Worm (Caenorhabditis elegans) whole organism, midembryonic: Measurements from ENCODE around the gene rpl-3.
A peak's percentile ranks its signal among the peaks of the same experiment; 100 is the strongest.
"Not testable (repeated sequence)": the region's sequence is repeated elsewhere in the genome, so short reads cannot be mapped to it uniquely, and the experiment has no call there.

ENCODE experiments used
- T22C8.4 ChIP-seq: fragments of 200-800 bp; sonication (Bioruptor generic); IDR thresholded peaks from 2 replicates; pipeline ENCODE4 v1.3.6; 2022; ENCODE audit warnings: missing genetic modification characterization, missing compliant biosample characterization
- cog-1 ChIP-seq: sonication (generic microtip); optimal IDR thresholded peaks from 2 replicates; lab custom pipeline; 2016; ENCODE audit warnings: missing genetic modification characterization, missing compliant biosample characterization
- flt-1 ChIP-seq: fragments of 200-800 bp; sonication (Bioruptor generic); IDR thresholded peaks from 2 replicates; pipeline ENCODE4 v1.3.6; 2022; ENCODE audit warnings: missing genetic modification characterization, missing compliant biosample characterization
- klf-2 ChIP-seq: fragments of 200-800 bp; sonication (Bioruptor generic); conservative IDR thresholded peaks from 2 replicates; pipeline ENCODE4 v1.3.6; 2022; ENCODE audit warnings: missing genetic modification reagents, missing genetic modification characterization, missing compliant biosample characterization
- med-1 ChIP-seq: sonication (generic microtip); optimal IDR thresholded peaks from 2 replicates; lab custom pipeline; 2017; ENCODE audit warnings: missing genetic modification characterization, mild to moderate bottlenecking, missing compliant biosample characterization, antibody characterized with exemption, missing genetic modification reagents; ENCODE audit not compliant: insufficient read depth
- ref-1 ChIP-seq: fragments of 200-800 bp; sonication (Bioruptor generic); conservative IDR thresholded peaks from 2 replicates; pipeline ENCODE4 v1.3.6; 2022; ENCODE audit warnings: missing genetic modification reagents, missing genetic modification characterization, missing compliant biosample characterization
- tab-1 ChIP-seq: fragments of 200-800 bp; sonication (Bioruptor generic); IDR thresholded peaks from 2 replicates; pipeline ENCODE4 v1.3.6; 2022; ENCODE audit warnings: missing genetic modification characterization, missing compliant biosample characterization
- ztf-23 ChIP-seq: fragments of 200-800 bp; sonication (Bioruptor generic); IDR thresholded peaks from 2 replicates; pipeline ENCODE4 v1.3.6; 2022; ENCODE audit warnings: missing genetic modification reagents, missing genetic modification characterization, missing compliant biosample characterization
- ztf-29 ChIP-seq: fragments of 200-800 bp; sonication (Bioruptor generic); IDR thresholded peaks from 2 replicates; pipeline ENCODE4 v1.3.6; 2022; ENCODE audit warnings: missing genetic modification reagents, missing genetic modification characterization, missing compliant biosample characterization

rpl-3 gene

DNA sequence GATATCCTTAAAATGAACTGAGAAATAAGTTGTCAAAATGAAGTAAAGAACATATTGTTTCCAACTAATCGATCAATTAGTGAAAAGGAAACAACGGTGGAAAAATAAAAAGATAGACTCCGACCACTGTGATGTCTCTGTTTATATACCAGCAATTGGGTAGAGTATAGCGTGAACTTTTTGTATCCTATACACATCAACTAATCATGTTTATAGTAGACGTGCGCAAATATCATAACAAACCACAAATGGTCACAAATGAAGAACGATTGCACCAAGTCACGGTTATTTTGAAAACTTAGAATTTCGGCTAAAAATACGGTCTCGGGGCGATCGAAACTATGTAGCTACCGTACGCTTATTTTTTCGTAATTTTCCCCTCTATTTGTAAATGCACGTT, 28.0 kb upstream of the rpl-3 start, which contains the start of gene cyp-25A3:
Gene cyp-25A3, minus strand, starts transcription at position 101 of the 400 bp plus-strand sequence.
- TF ChIP-seq cog-1 (tag; lab: Kevin White, UChicago) (no peak), flt-1 (GFP tag; lab: Robert Waterston, UW) (no peak), med-1 (GFP tag; lab: Kevin White, UChicago) (no peak), T22C8.4 (no peak), klf-2 (GFP tag; lab: Robert Waterston, UW) (no peak), ref-1 (GFP tag; lab: Robert Waterston, UW) (no peak), ztf-29 (GFP tag; lab: Robert Waterston, UW) (no peak), tab-1 (GFP tag; lab: Robert Waterston, UW) (no peak), ztf-23 (GFP tag; lab: Robert Waterston, UW) (no peak)

DNA sequence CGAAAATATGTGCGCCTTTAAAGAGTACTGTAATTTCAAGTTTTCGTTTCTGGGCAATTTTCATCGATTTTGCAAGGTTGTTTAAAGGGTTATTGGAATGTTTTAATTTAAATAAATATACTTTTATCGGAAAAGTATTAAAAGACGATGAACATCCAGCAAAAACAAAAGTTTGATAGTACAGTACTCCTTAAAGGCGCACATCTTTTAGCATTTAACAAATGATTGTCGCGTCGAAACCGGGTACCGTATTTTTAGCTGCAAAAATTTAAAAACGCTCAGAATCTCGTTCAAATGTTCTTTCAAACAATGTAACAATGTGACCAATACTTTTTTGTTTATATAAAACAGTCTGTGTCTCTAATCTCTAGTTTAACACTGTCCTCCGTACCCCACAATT, 27.4 kb upstream of the rpl-3 start, which contains the start of gene C36A4.11:
Gene C36A4.11, plus strand, starts transcription at position 301 of the 400 bp plus-strand sequence.
- TF ChIP-seq ztf-29, ztf-23, tab-1 (GFP tag; lab: Robert Waterston, UW): not testable (repeated sequence)

- TF ChIP-seq ref-1 (GFP tag; lab: Robert Waterston, UW); klf-2 (GFP tag; lab: Robert Waterston, UW); med-1 (GFP tag; lab: Kevin White, UChicago): not testable (repeated sequence)
These were observed 24.1 kb upstream of the rpl-3 start, which contains the start of gene C36A4.4 for ce11 chrIII:3843514-3843913. TSS of gene C36A4.4 (minus strand) at chrIII:3843614.

DNA sequence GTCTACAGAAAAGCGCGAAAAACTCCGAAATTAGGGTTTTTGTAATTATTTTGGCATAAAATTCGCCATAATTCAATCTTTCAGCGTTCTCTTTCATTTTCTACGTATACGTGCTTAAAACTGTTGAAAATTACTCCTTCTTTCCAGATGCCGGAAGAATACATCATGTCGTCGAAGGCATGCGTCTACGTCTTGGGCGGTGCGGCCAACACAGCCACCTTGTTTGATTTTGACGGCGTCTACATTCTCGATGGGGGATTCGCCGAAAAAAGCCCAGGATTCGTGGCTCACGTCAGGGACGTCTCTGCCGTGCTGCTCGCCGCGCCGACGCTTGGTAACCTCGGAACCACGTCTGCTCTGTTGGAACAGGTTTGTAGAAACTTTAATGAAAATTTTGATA, 22.9 kb upstream of the rpl-3 start, which contains the start of gene maph-1.3:
Gene maph-1.3, plus strand, starts transcription at position 148 of the 400 bp plus-strand sequence.
- TF ChIP-seq tab-1 (GFP tag; lab: Robert Waterston, UW); flt-1 (GFP tag; lab: Robert Waterston, UW); med-1 (GFP tag; lab: Kevin White, UChicago): not testable (repeated sequence)

- 0 out of 2 replicates have a peak, but pooled peaks have one; percentile 13 for TF ChIP-seq T22C8.4
These were observed 21.9 kb upstream of the rpl-3 start for ce11 chrIII:3845708-3846107.

DNA sequence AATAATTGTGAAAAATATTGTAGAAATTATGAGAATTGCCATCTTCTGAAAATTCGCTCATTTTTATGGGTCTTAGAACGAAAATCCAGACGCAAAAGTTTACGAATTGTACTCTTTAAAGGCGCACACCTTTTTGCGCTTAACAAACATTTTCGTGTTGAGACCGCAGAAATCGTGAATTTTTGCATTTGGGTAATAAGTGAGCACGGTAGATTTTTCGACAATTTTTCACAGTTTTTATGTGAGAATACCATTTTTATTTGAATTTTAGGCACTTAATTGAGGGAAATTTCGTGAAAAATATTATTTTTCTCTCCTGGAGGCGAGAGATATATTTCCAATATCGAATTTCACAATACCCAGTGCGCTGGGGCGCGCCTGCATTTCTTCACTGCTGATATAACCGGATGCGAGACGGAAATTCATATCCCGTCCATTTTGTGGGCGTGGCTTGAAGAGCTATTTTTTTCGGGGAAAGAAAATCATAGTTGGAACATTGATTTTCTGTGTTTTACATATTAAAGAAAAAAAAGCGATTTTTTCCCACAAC, 15.5 kb upstream of the rpl-3 start, which contains the start of gene cyp-25A4:
Gene cyp-25A4, minus strand, starts transcription at position 51 of the 550 bp plus-strand sequence.
- TF ChIP-seq flt-1 (GFP tag; lab: Robert Waterston, UW), result 0 out of 2 replicates have a peak, but pooled peaks have one; percentile 36

ce11 chrIII:3854868-3855267, 12.8 kb upstream of the rpl-3 start:
- peak; percentile 72 for TF ChIP-seq flt-1 (GFP tag; lab: Robert Waterston, UW)
- TF ChIP-seq ztf-23 (GFP tag; lab: Robert Waterston, UW), result peak; percentile 85
- 0 out of 2 replicates have a peak, but pooled peaks have one; percentile 57 for TF ChIP-seq klf-2 (GFP tag; lab: Robert Waterston, UW)

ce11 chrIII:3857007-3857406, 10.6 kb upstream of the rpl-3 start:
- peak; percentile 54; the same call in 1 of the 2 replicates for TF ChIP-seq ztf-23 (GFP tag; lab: Robert Waterston, UW)

DNA sequence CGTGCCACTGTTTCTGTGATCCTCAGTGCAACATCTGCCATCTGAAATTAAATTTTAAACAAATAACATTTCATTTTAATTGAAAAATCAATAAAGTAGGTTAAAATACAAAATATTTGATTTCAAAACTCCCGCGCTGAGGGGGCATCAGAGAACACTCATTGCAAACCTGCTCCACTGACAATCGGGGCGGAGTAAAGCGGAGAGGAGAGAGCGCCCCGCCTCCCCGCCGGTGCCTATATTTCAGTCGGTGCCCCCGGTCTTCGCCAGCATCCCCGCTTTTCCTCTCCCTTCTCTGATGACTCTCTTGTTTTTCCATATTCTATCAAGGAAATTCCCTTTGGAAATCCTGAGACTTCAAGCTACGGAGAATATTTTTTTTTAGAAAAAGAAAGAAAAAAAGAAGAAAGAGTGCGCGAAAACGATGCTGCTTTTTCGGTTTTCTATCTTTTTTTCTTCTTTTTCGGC, 4.7 kb upstream of the rpl-3 start, which contains the start of gene brc-1:
Gene brc-1, minus strand, starts transcription at position 51 of the 468 bp plus-strand sequence.
- TF ChIP-seq cog-1 (tag; lab: Kevin White, UChicago), result peak; percentile 42
- no peak for TF ChIP-seq med-1 (GFP tag; lab: Kevin White, UChicago)
- peak; percentile 71; the same call in 1 of the 2 replicates for TF ChIP-seq ztf-23 (GFP tag; lab: Robert Waterston, UW)
- TF ChIP-seq klf-2 (GFP tag; lab: Robert Waterston, UW), result no peak
- peak; percentile 55; the same call in 1 of the 2 replicates for TF ChIP-seq flt-1 (GFP tag; lab: Robert Waterston, UW)
- peak; percentile 29; the same call in 1 of the 2 replicates for TF ChIP-seq tab-1 (GFP tag; lab: Robert Waterston, UW)
- no peak for TF ChIP-seq ztf-29 (GFP tag; lab: Robert Waterston, UW)
- TF ChIP-seq ref-1 (GFP tag; lab: Robert Waterston, UW), result no peak
- peak; percentile 54; the same call in 1 of the 2 replicates for TF ChIP-seq T22C8.4

DNA sequence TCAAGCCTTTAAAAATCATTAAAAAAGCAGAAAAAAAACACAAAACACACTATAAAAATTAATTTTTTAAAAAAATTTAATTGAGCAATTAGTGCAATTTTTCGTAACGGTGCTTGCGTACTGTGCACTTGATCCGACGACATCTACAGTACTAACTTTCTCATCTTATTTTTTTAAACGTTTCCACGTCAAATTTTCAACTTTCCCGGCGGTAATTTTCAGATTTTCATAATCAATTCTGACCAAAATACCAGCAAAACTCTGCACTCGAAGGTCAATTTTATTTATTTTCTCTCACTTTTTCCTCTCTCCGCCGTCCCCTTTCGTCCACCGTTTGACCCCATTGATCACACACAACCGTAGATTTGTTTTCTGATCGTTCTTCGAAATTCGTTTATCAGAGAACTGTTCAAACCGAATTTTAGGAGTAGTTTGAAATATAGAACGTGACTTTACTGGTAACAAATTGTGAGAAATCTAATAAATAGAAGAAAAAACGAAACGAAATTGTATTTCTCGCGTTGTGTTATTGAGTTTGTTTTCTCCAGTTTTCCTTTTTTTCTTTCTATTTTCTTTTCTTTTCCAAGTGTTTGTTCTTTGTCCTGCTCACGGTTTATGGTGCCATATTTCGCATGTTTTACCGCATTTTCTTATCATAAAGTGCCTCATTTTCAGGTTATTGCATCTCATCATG, 3.7 kb upstream of the rpl-3 start, which contains the start of gene acs-19:
Gene acs-19, plus strand, starts transcription at position 676 of the 694 bp plus-strand sequence.
- TF ChIP-seq ref-1 (GFP tag; lab: Robert Waterston, UW) (no peak), med-1 (GFP tag; lab: Kevin White, UChicago) (no peak), ztf-23 (GFP tag; lab: Robert Waterston, UW) (no peak), flt-1 (GFP tag; lab: Robert Waterston, UW) (no peak), klf-2 (GFP tag; lab: Robert Waterston, UW) (no peak)
